Worm (Caenorhabditis elegans) whole organism, L1 larva: ENCODE measurements around the gene tba-4.
A peak's percentile ranks its signal among the peaks of the same experiment; 100 is the strongest.

Experiments used
- C04F5.9 ChIP-seq: sonication (generic microtip); optimal IDR thresholded peaks from 2 replicates; lab custom pipeline; 2016; ENCODE audit warnings: missing genetic modification characterization, missing compliant biosample characterization
- F16B12.6 ChIP-seq: fragments of 150-350 bp; optimal IDR thresholded peaks from 2 replicates; lab custom pipeline; 2014; ENCODE audit warnings: missing biosample characterization, missing genetic modification characterization
- aha-1 ChIP-seq: fragments of 150-350 bp; optimal IDR thresholded peaks from 2 replicates; lab custom pipeline; 2014; ENCODE audit warnings: missing biosample characterization, missing genetic modification characterization
- aly-2 ChIP-seq: fragments of 150-350 bp; optimal IDR thresholded peaks from 2 replicates; lab custom pipeline; 2014; ENCODE audit warnings: missing biosample characterization, missing genetic modification characterization
- blmp-1 ChIP-seq: fragments of 150-350 bp; optimal IDR thresholded peaks from 2 replicates; lab custom pipeline; 2014; ENCODE audit warnings: missing biosample characterization, missing genetic modification characterization
- ceh-63 ChIP-seq: fragments of 200-800 bp; sonication (Bioruptor generic); optimal IDR thresholded peaks from 2 replicates; lab custom pipeline; 2018; ENCODE audit warnings: mild to moderate bottlenecking, missing genetic modification characterization, missing compliant biosample characterization
- ceh-82 ChIP-seq, 3 experiments: fragments of 150-350 bp in 1 of 3; sonication (generic microtip) in 2 of 3; optimal IDR thresholded peaks; 2 replicates each; lab custom pipeline; 2014 to 2017; ENCODE audit warnings: missing biosample characterization in 3 of 3, missing genetic modification characterization in 3 of 3
- ceh-90 ChIP-seq: sonication (generic microtip); optimal IDR thresholded peaks from 2 replicates; lab custom pipeline; 2016; ENCODE audit warnings: missing genetic modification characterization, missing compliant biosample characterization
- dpl-1 ChIP-seq, 3 experiments: fragments of 150-350 bp in 2 of 3; sonication (generic microtip) in 1 of 3; optimal IDR thresholded peaks; 2 replicates each; lab custom pipeline; 2014 to 2017; ENCODE audit warnings: missing biosample characterization in 3 of 3, missing genetic modification characterization in 3 of 3, missing genetic modification reagents in 3 of 3
- dsc-1 ChIP-seq: sonication (generic microtip); optimal IDR thresholded peaks from 2 replicates; lab custom pipeline; 2016; ENCODE audit warnings: mild to moderate bottlenecking, missing genetic modification characterization, missing compliant biosample characterization
- efl-1 ChIP-seq, 4 experiments: fragments of 150-350 bp; optimal IDR thresholded peaks in 3 of 4; peaks in 1 of 4; 1 replicate in 1 of 4; 2 replicates in 3 of 4; lab custom pipeline; 2014; ENCODE audit warnings: missing biosample characterization in 2 of 4, missing genetic modification characterization in 2 of 4, missing genetic modification reagents in 2 of 4
- efl-3 ChIP-seq: fragments of 200-800 bp; sonication (Bioruptor generic); optimal IDR thresholded peaks from 2 replicates; lab custom pipeline; 2018; ENCODE audit warnings: mild to moderate bottlenecking, missing genetic modification characterization, missing compliant biosample characterization
- egl-13 ChIP-seq: sonication (generic microtip); optimal IDR thresholded peaks from 2 replicates; lab custom pipeline; 2016; ENCODE audit warnings: missing genotype, missing genetic modification reagents, missing genetic modification characterization, missing compliant biosample characterization
- elt-2 ChIP-seq: sonication (generic microtip); optimal IDR thresholded peaks from 2 replicates; lab custom pipeline; 2016; ENCODE audit warnings: missing genetic modification characterization, mild to moderate bottlenecking, inconsistent platforms, missing compliant biosample characterization, missing genetic modification reagents
- fkh-4 ChIP-seq: sonication (generic microtip); optimal IDR thresholded peaks from 2 replicates; lab custom pipeline; 2016; ENCODE audit warnings: missing compliant biosample characterization, missing genetic modification characterization, borderline replicate concordance
- fkh-8 ChIP-seq: sonication (generic microtip); optimal IDR thresholded peaks from 2 replicates; lab custom pipeline; 2016; ENCODE audit warnings: mild to moderate bottlenecking, missing genetic modification characterization, missing compliant biosample characterization
- fos-1 ChIP-seq: fragments of 150-350 bp; optimal IDR thresholded peaks from 2 replicates; lab custom pipeline; 2014; ENCODE audit warnings: missing biosample characterization, missing genetic modification characterization
- hlh-17 ChIP-seq: fragments of 200-800 bp; sonication (Bioruptor generic); optimal IDR thresholded peaks from 2 replicates; lab custom pipeline; 2018; ENCODE audit warnings: missing genetic modification characterization, mild to moderate bottlenecking, missing compliant biosample characterization, moderate library complexity, borderline replicate concordance
- hlh-4 ChIP-seq: sonication (generic microtip); optimal IDR thresholded peaks from 2 replicates; lab custom pipeline; 2016; ENCODE audit warnings: mild to moderate bottlenecking, missing genetic modification characterization, missing compliant biosample characterization
- isw-1 ChIP-seq: fragments of 200-800 bp; sonication (Bioruptor generic); IDR thresholded peaks from 2 replicates; pipeline ENCODE4 v1.3.6; 2022; ENCODE audit warnings: missing genetic modification characterization, missing compliant biosample characterization
- lin-13 ChIP-seq: fragments of 150-350 bp; optimal IDR thresholded peaks from 2 replicates; lab custom pipeline; 2014; ENCODE audit warnings: missing biosample characterization, missing genetic modification reagents, missing genetic modification characterization
- lin-14 ChIP-seq: fragments of 200-800 bp; sonication (Bioruptor generic); optimal IDR thresholded peaks from 2 replicates; lab custom pipeline; 2018; ENCODE audit warnings: mild to moderate bottlenecking, missing genetic modification characterization, moderate library complexity, missing compliant biosample characterization
- lin-15B ChIP-seq: fragments of 150-350 bp; sonication (generic microtip); optimal IDR thresholded peaks from 3 replicates; lab custom pipeline; 2014; ENCODE audit warnings: missing biosample characterization, missing genetic modification characterization
- lin-35 ChIP-seq, 2 experiments: fragments of 150-350 bp; optimal IDR thresholded peaks; 2 replicates each; lab custom pipeline; 2014; ENCODE audit warnings: missing biosample characterization in 2 of 2, missing genetic modification characterization in 2 of 2, missing genetic modification reagents in 2 of 2
- lin-39 ChIP-seq: fragments of 150-350 bp; optimal IDR thresholded peaks from 2 replicates; lab custom pipeline; 2014; ENCODE audit warnings: missing biosample characterization, missing genetic modification reagents, missing genetic modification characterization
- lir-3 ChIP-seq: sonication (generic microtip); optimal IDR thresholded peaks from 2 replicates; lab custom pipeline; 2016; ENCODE audit warnings: mild to moderate bottlenecking, missing genetic modification characterization, moderate library complexity, missing compliant biosample characterization; ENCODE audit not compliant: poor library complexity
- lsy-2 ChIP-seq, 2 experiments: fragments of 150-350 bp; optimal IDR thresholded peaks; 2 replicates each; lab custom pipeline; 2014; ENCODE audit warnings: missing biosample characterization in 2 of 2, missing genetic modification characterization in 2 of 2
- mdl-1 ChIP-seq, 2 experiments: fragments of 150-350 bp; optimal IDR thresholded peaks; 2 replicates each; lab custom pipeline; 2014 to 2017; ENCODE audit warnings: missing biosample characterization in 2 of 2, missing genetic modification characterization in 2 of 2, inconsistent platforms in 1 of 2
- mep-1 ChIP-seq: fragments of 150-350 bp; optimal IDR thresholded peaks from 2 replicates; lab custom pipeline; 2014; ENCODE audit warnings: missing biosample characterization, missing genetic modification characterization
- nhr-11 ChIP-seq: fragments of 150-350 bp; optimal IDR thresholded peaks from 2 replicates; lab custom pipeline; 2014; ENCODE audit warnings: missing biosample characterization, missing genetic modification characterization
- nhr-12 ChIP-seq: sonication (generic microtip); optimal IDR thresholded peaks from 2 replicates; lab custom pipeline; 2017; ENCODE audit warnings: missing biosample characterization, missing genetic modification characterization
- nhr-19 ChIP-seq: fragments of 200-800 bp; sonication (Bioruptor generic); conservative IDR thresholded peaks from 2 replicates; pipeline ENCODE4 v1.3.6; 2022; ENCODE audit warnings: missing genetic modification characterization, missing compliant biosample characterization
- nhr-28 ChIP-seq: fragments of 150-350 bp; optimal IDR thresholded peaks from 2 replicates; lab custom pipeline; 2014; ENCODE audit warnings: missing biosample characterization, missing genetic modification characterization
- nhr-47 ChIP-seq: sonication (generic microtip); optimal IDR thresholded peaks from 2 replicates; lab custom pipeline; 2016; ENCODE audit warnings: mild to moderate bottlenecking, missing genetic modification characterization, moderate library complexity, missing compliant biosample characterization
- nhr-71 ChIP-seq: sonication (generic microtip); optimal IDR thresholded peaks from 2 replicates; lab custom pipeline; 2016; ENCODE audit warnings: mild to moderate bottlenecking, missing genetic modification characterization, moderate library complexity, missing compliant biosample characterization
- nhr-84 ChIP-seq: sonication (generic microtip); optimal IDR thresholded peaks from 2 replicates; lab custom pipeline; 2017; ENCODE audit warnings: missing biosample characterization, missing genetic modification characterization
- nhr-85 ChIP-seq: sonication (generic microtip); peaks from one replicate; lab custom pipeline; 2016; ENCODE audit warnings: missing genetic modification characterization, inconsistent platforms, missing compliant biosample characterization
- pag-3 ChIP-seq: sonication (generic microtip); optimal IDR thresholded peaks from 2 replicates; lab custom pipeline; 2017; ENCODE audit warnings: missing genetic modification characterization, mild to moderate bottlenecking, missing compliant biosample characterization, antibody characterized with exemption, borderline replicate concordance; ENCODE audit not compliant: insufficient read depth
- rnt-1 ChIP-seq: sonication (generic microtip); optimal IDR thresholded peaks from 2 replicates; lab custom pipeline; 2016; ENCODE audit warnings: mild to moderate bottlenecking, missing genetic modification characterization, moderate library complexity, missing compliant biosample characterization
- skn-1 ChIP-seq: fragments of 150-350 bp; optimal IDR thresholded peaks from 2 replicates; lab custom pipeline; 2014; ENCODE audit warnings: missing biosample characterization, missing genetic modification characterization
- sox-4 ChIP-seq: sonication (generic microtip); optimal IDR thresholded peaks from 2 replicates; lab custom pipeline; 2016; ENCODE audit warnings: missing genetic modification characterization, missing compliant biosample characterization
- swsn-7 ChIP-seq: sonication (generic microtip); optimal IDR thresholded peaks from 2 replicates; lab custom pipeline; 2016; ENCODE audit warnings: missing genetic modification characterization, missing compliant biosample characterization
- tbx-2 ChIP-seq: sonication (generic microtip); optimal IDR thresholded peaks from 2 replicates; lab custom pipeline; 2016; ENCODE audit warnings: missing genetic modification characterization, missing compliant biosample characterization
- tlp-1 ChIP-seq: fragments of 150-350 bp; optimal IDR thresholded peaks from 2 replicates; lab custom pipeline; 2014; ENCODE audit warnings: missing biosample characterization, missing genetic modification characterization
- unc-130 ChIP-seq: fragments of 150-350 bp; optimal IDR thresholded peaks from 2 replicates; lab custom pipeline; 2017; ENCODE audit warnings: missing biosample characterization, missing genetic modification characterization, inconsistent platforms
- unc-30 ChIP-seq: sonication (generic microtip); optimal IDR thresholded peaks from 2 replicates; lab custom pipeline; 2017; ENCODE audit warnings: missing biosample characterization, missing genetic modification characterization
- unc-86 ChIP-seq: sonication (generic microtip); optimal IDR thresholded peaks from 2 replicates; lab custom pipeline; 2016; ENCODE audit warnings: missing genetic modification characterization, missing compliant biosample characterization
- unc-98 ChIP-seq: fragments of 200-800 bp; sonication (Bioruptor generic); IDR thresholded peaks from 2 replicates; pipeline ENCODE4 v1.3.6; 2022; ENCODE audit warnings: missing genetic modification characterization, missing compliant biosample characterization
- vab-15 ChIP-seq: sonication (generic microtip); optimal IDR thresholded peaks from 2 replicates; lab custom pipeline; 2017; ENCODE audit warnings: missing genotype, mild to moderate bottlenecking, missing genetic modification characterization, missing compliant biosample characterization
- zip-4 ChIP-seq: fragments of 200-800 bp; sonication (Bioruptor generic); optimal IDR thresholded peaks from 2 replicates; lab custom pipeline; 2018; ENCODE audit warnings: mild to moderate bottlenecking, missing genetic modification characterization, moderate library complexity, missing compliant biosample characterization
- ztf-11 ChIP-seq, 2 experiments: sonication (generic microtip); optimal IDR thresholded peaks; 2 replicates each; lab custom pipeline; 2016 to 2017; ENCODE audit warnings: missing genetic modification characterization in 2 of 2, missing biosample characterization in 1 of 2, missing compliant biosample characterization in 1 of 2
- ztf-4 ChIP-seq: fragments of 150-350 bp; optimal IDR thresholded peaks from 2 replicates; lab custom pipeline; 2014; ENCODE audit warnings: missing biosample characterization, missing genetic modification characterization

The tba-4 gene

ce11 chrII:10950107-10950679 lies 31.7 kb downstream of the tba-4 start, which contains the start of gene gst-5:
TSS of gene gst-5 (plus strand) at chrII:10950352.
- TF ChIP-seq hlh-17 (no peak), ztf-11 (tag; optimal IDR thresholded peaks at IDR 0.05; lab: Kevin White, UChicago) (no peak), lin-35 (GFP tag; optimal IDR thresholded peaks at IDR 0.05; lab: Kevin White, UChicago) (peak in 1 of 2 experiments; percentile 53), mdl-1 (tag; optimal IDR thresholded peaks at IDR 0.05; lab: Kevin White, UChicago) (peak in 1 of 2 experiments; percentile 9), dpl-1 (GFP tag; optimal IDR thresholded peaks at IDR 0.05; lab: Kevin White, UChicago) (peak; percentile 15 to 28 (median 18)), nhr-12 (tag; lab: Kevin White, UChicago) (no peak), ceh-90 (tag; lab: Kevin White, UChicago) (no peak), nhr-19 (GFP tag; lab: Robert Waterston, UW) (peak; percentile 19; the same call in 1 of the 2 replicates), blmp-1 (tag; lab: Kevin White, UChicago) (peak; percentile 68), ztf-4 (no peak), lir-3 (no peak), unc-86 (tag; lab: Kevin White, UChicago) (no peak), lin-15B (tag; lab: Kevin White, UChicago) (no peak), aly-2 (no peak), efl-3 (GFP tag; lab: Kevin White, UChicago) (no peak), skn-1 (peak; percentile 99), isw-1 (GFP tag; lab: Robert Waterston, UW) (peak; percentile 27), hlh-4 (tag; lab: Kevin White, UChicago) (no peak), sox-4 (tag; lab: Kevin White, UChicago) (no peak), elt-2 (peak; percentile 16), nhr-71 (tag; lab: Kevin White, UChicago) (peak; percentile 79), nhr-47 (peak; percentile 50), mep-1 (tag; lab: Kevin White, UChicago) (peak; percentile 55), nhr-84 (tag; lab: Kevin White, UChicago) (no peak), dsc-1 (tag; lab: Kevin White, UChicago) (no peak), zip-4 (GFP tag; lab: Kevin White, UChicago) (peak; percentile 41), nhr-28 (peak; percentile 59), unc-130 (tag; lab: Kevin White, UChicago) (no peak), lin-14 (GFP tag; lab: Kevin White, UChicago) (peak; percentile 91), egl-13 (tag; lab: Kevin White, UChicago) (no peak), vab-15 (tag; lab: Kevin White, UChicago) (no peak), ceh-63 (no peak), efl-1 (optimal IDR thresholded peaks at IDR 0.05; lab: Kevin White, UChicago) (peak; percentile 51 to 59), efl-1 (GFP tag; optimal IDR thresholded peaks at IDR 0.05 in 1 of 2; lab: Kevin White, UChicago) (peak; percentile 50 to 91), tbx-2 (tag; lab: Kevin White, UChicago) (peak; percentile 44), nhr-85 (peak; percentile 84), unc-30 (tag; lab: Kevin White, UChicago) (no peak), ceh-82 (tag; optimal IDR thresholded peaks at IDR 0.05; lab: Kevin White, UChicago) (peak; percentile 10 to 50 (median 29)), tlp-1 (tag; lab: Kevin White, UChicago) (no peak), C04F5.9 (tag; lab: Kevin White, UChicago) (no peak), nhr-11 (tag; lab: Kevin White, UChicago) (peak; percentile 40), fkh-8 (tag; lab: Kevin White, UChicago) (peak; percentile 59), swsn-7 (tag; lab: Kevin White, UChicago) (peak; percentile 43), lin-39 (tag; lab: Kevin White, UChicago) (no peak), fkh-4 (tag; lab: Kevin White, UChicago) (no peak), pag-3 (tag; lab: Kevin White, UChicago) (no peak), rnt-1 (peak; percentile 71), fos-1 (tag; lab: Kevin White, UChicago) (no peak), aha-1 (tag; lab: Kevin White, UChicago) (no peak), F16B12.6 (tag; lab: Kevin White, UChicago) (no peak), lin-13 (GFP tag; lab: Kevin White, UChicago) (no peak), lsy-2 (tag; optimal IDR thresholded peaks at IDR 0.05; lab: Kevin White, UChicago) (peak; percentile 36 to 60), unc-98 (GFP tag; lab: Robert Waterston, UW) (no peak)
